Fruit fly (Drosophila melanogaster): ENCODE measurements around the gene CG14340.

DNA sequence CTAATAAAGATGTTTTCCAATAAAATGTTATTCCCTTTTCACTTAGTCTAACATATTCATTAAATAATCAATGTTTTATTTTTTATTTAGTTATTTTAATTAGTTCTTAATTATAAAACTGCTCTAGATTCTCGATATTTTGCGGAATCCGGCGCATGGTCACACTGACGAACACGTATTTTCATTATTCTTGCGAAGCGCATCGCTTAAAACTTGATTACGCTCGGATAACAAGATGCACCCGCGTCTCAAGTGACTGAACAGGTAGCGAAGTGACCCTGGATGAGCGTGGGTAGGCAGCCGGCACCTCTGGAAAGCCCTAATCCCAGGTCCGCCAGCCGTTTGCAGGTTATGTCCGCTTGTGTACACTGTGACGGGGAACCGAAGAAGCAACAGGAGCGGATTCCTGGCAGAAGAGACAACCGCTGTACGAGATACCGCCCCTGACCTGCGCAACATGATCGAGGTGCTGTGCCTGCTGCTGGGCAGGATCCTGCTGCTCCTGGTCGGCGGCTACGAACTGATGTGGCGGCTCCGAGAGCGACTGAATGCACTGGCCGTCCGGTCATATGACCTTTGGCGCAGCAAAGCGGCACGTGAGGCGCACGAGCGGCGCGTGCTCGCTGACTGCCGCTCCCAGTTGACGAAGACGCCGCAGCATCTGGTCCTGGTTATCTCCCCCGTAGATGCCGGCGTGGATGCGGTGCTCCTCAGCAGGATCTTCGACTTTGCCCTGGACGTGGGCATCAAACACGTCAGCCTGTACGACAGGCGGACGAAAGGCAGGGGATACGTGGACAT lies 46.0 kb downstream of the CG14340 start, which contains the start of gene Tango14:
- TF ChIP-seq CG11902 (GFP tag; optimal IDR thresholded peaks at IDR 0.05) (no peak), dac (GFP tag; optimal IDR thresholded peaks at IDR 0.05) (no peak)
